Fruit fly (Drosophila melanogaster): ENCODE data around the gene OdsH.

The OdsH gene

dm6 chrX:17850179-17850578 lies 59.4 kb downstream of the OdsH start, which contains the start of the genes CG15814 and Spt7 (continued):
- TF ChIP-seq Dip2 (GFP tag; IDR thresholded peaks at IDR 0.05): no peak
- peak; percentile 17 for TF ChIP-seq CG13775 (GFP tag; optimal IDR thresholded peaks at IDR 0.05)
- TF ChIP-seq crp (GFP tag; optimal IDR thresholded peaks at IDR 0.05): peak; percentile 70 to 95
- TF ChIP-seq btn (GFP tag; optimal IDR thresholded peaks at IDR 0.05): peak; percentile 8
- peak; percentile 21; the same call in 1 of the 2 replicates for TF ChIP-seq CG9932 (GFP tag; IDR thresholded peaks at IDR 0.05)
- TF ChIP-seq CG3847 (GFP tag; IDR thresholded peaks at IDR 0.05): peak; percentile 48
- TF ChIP-seq rib (GFP tag; IDR thresholded peaks at IDR 0.05): no peak
- peak; percentile 32 for TF ChIP-seq grn (GFP tag; optimal IDR thresholded peaks at IDR 0.05)
- TF ChIP-seq ind (GFP tag; optimal IDR thresholded peaks at IDR 0.05): no peak
- TF ChIP-seq knrl (GFP tag; IDR thresholded peaks at IDR 0.05; ENCODE audit: partially characterized antibody): peak; percentile 87
- TF ChIP-seq CG8089 (GFP tag; optimal IDR thresholded peaks at IDR 0.05): peak; percentile 12
- peak; percentile 4 for TF ChIP-seq CG12299 (tag; optimal IDR thresholded peaks at IDR 0.05)
- TF ChIP-seq Vsx1 (GFP tag; optimal IDR thresholded peaks at IDR 0.05): no peak
- TF ChIP-seq CG11247 (GFP tag; IDR thresholded peaks at IDR 0.05): 0 out of 2 replicates have a peak, but pooled peaks have one; percentile 10
- TF ChIP-seq luna (GFP tag; optimal IDR thresholded peaks at IDR 0.05): no peak
- peak; percentile 91 for TF ChIP-seq ato (GFP tag; IDR thresholded peaks at IDR 0.05; ENCODE audit: partially characterized antibody)
- peak; percentile 2 for TF ChIP-seq odd (GFP tag; optimal IDR thresholded peaks at IDR 0.05)
- TF ChIP-seq unc-4 (GFP tag; IDR thresholded peaks at IDR 0.05; ENCODE audit: partially characterized antibody): peak; percentile 87
- no peak for TF ChIP-seq CG10366 (GFP tag; IDR thresholded peaks at IDR 0.05)
- TF ChIP-seq ci (GFP tag; IDR thresholded peaks at IDR 0.05): peak; percentile 26; the same call in 1 of the 3 replicates
- peak; percentile 52 for TF ChIP-seq dm (GFP tag; optimal IDR thresholded peaks at IDR 0.05)
- no peak for TF ChIP-seq E2f1 (GFP tag; IDR thresholded peaks at IDR 0.05)
- TF ChIP-seq Dref (GFP tag; IDR thresholded peaks at IDR 0.05): peak; percentile 85
- no peak for TF ChIP-seq crol (GFP tag; IDR thresholded peaks at IDR 0.05)
- no peak for TF ChIP-seq kah (GFP tag; optimal IDR thresholded peaks at IDR 0.05)
- TF ChIP-seq Hsf (GFP tag; optimal IDR thresholded peaks at IDR 0.05): peak; percentile 15
- no peak for TF ChIP-seq h (optimal IDR thresholded peaks at IDR 0.05)
- TF ChIP-seq HLH3B (GFP tag; IDR thresholded peaks at IDR 0.05): no peak
- peak; percentile 66 for TF ChIP-seq HmgD (GFP tag; optimal IDR thresholded peaks at IDR 0.05)
- no peak for TF ChIP-seq NK7.1 (GFP tag; optimal IDR thresholded peaks at IDR 0.05)
- TF ChIP-seq CG6654 (GFP tag; optimal IDR thresholded peaks at IDR 0.05): no peak
- no peak for TF ChIP-seq esg (GFP tag; conservative IDR thresholded peaks at IDR 0.05)
- TF ChIP-seq prd (optimal IDR thresholded peaks at IDR 0.05): no peak
- TF ChIP-seq prd (GFP tag; IDR thresholded peaks at IDR 0.05): 0 out of 3 replicates have a peak, but pooled peaks have one; percentile 34
- peak; percentile 32 for TF ChIP-seq CG30020 (tag; optimal IDR thresholded peaks at IDR 0.05)
- peak; percentile 78 for TF ChIP-seq CG1603 (tag; optimal IDR thresholded peaks at IDR 0.05)
- TF ChIP-seq Jarid2 (GFP tag; optimal IDR thresholded peaks at IDR 0.05): no peak
- TF ChIP-seq zen2 (GFP tag; IDR thresholded peaks at IDR 0.05; ENCODE audit: partially characterized antibody): peak; percentile 80; the same call in 2 of the 3 replicates
- peak; percentile 67 for TF ChIP-seq CG12659 (GFP tag; optimal IDR thresholded peaks at IDR 0.05)
- peak; percentile 47 for TF ChIP-seq Meics (GFP tag; optimal IDR thresholded peaks at IDR 0.05)
- TF ChIP-seq CG6854 (GFP tag; optimal IDR thresholded peaks at IDR 0.05): peak; percentile 1
- TF ChIP-seq CG10267 (tag; optimal IDR thresholded peaks at IDR 0.05): peak; percentile 60
- no peak for TF ChIP-seq CG9609 (GFP tag; optimal IDR thresholded peaks at IDR 0.05)
- peak; percentile 81 for TF ChIP-seq nerfin-2 (GFP tag; IDR thresholded peaks at IDR 0.05; ENCODE audit: partially characterized antibody)
- TF ChIP-seq CG9876 (GFP tag; optimal IDR thresholded peaks at IDR 0.05): no peak
- 0 out of 2 replicates have a peak, but pooled peaks have one; percentile 24 for TF ChIP-seq wdn (GFP tag; IDR thresholded peaks at IDR 0.05)
- no peak for TF ChIP-seq CG6175 (GFP tag; IDR thresholded peaks at IDR 0.05)
- no peak for TF ChIP-seq CG16779 (GFP tag; IDR thresholded peaks at IDR 0.05)
- TF ChIP-seq CG10147 (GFP tag; optimal IDR thresholded peaks at IDR 0.05): peak; percentile 60
- 0 out of 3 replicates have a peak, but pooled peaks have one; percentile 9 for TF ChIP-seq sr (GFP tag; IDR thresholded peaks at IDR 0.05)
- peak; percentile 51 for TF ChIP-seq eyg (GFP tag; optimal IDR thresholded peaks at IDR 0.05)
- TF ChIP-seq vvl (GFP tag; IDR thresholded peaks at IDR 0.05): peak; percentile 18; the same call in 1 of the 2 replicates
